Worm (Caenorhabditis elegans) whole organism, young adult: Measurements from ENCODE around the gene C33F10.1.

Experiments
- F52B5.7 ChIP-seq: sonication (generic microtip); optimal IDR thresholded peaks from 2 replicates; lab custom pipeline; 2016; ENCODE audit warnings: mild to moderate bottlenecking, missing genetic modification characterization, missing compliant biosample characterization
- aptf-3 ChIP-seq: fragments of 200-800 bp; sonication (Bioruptor generic); IDR thresholded peaks from 2 replicates; pipeline ENCODE4 v1.3.6; 2022; ENCODE audit warnings: missing genetic modification characterization, missing compliant biosample characterization
- efl-1 ChIP-seq: fragments of 150-350 bp; optimal IDR thresholded peaks from 2 replicates; lab custom pipeline; 2014; ENCODE audit warnings: missing biosample characterization, missing genetic modification reagents, missing genetic modification characterization
- gei-17 ChIP-seq: fragments of 200-800 bp; sonication (Bioruptor generic); optimal IDR thresholded peaks from 2 replicates; lab custom pipeline; 2018; ENCODE audit warnings: mild to moderate bottlenecking, missing genetic modification characterization, missing compliant biosample characterization
- lin-35 ChIP-seq, 3 experiments: fragments of 150-350 bp in 2 of 3; sonication (generic microtip) in 1 of 3; optimal IDR thresholded peaks; 2 replicates each; lab custom pipeline; 2014 to 2018; ENCODE audit warnings: missing biosample characterization in 3 of 3, missing genetic modification characterization in 3 of 3, missing genetic modification reagents in 3 of 3
- nfya-1 ChIP-seq: sonication (generic microtip); optimal IDR thresholded peaks from 2 replicates; lab custom pipeline; 2017; ENCODE audit warnings: antibody characterized with exemption, missing compliant biosample characterization, missing genetic modification characterization, borderline replicate concordance; ENCODE audit not compliant: insufficient read depth
- pha-4 ChIP-seq: fragments of 150-350 bp; sonication (generic microtip); optimal IDR thresholded peaks from 2 replicates; lab custom pipeline; 2014; ENCODE audit warnings: missing biosample characterization, missing genetic modification reagents, missing genetic modification characterization
- rpc-1 ChIP-seq, 2 experiments: fragments of 150-350 bp in 1 of 2; sonication (generic microtip) in 1 of 2; optimal IDR thresholded peaks; 2 replicates each; lab custom pipeline; 2014 to 2018; ENCODE audit warnings: missing biosample characterization in 1 of 2, missing genetic modification characterization in 1 of 2, missing genetic modification reagents in 1 of 2, missing genotype in 1 of 2
- unc-130 ChIP-seq: sonication (generic microtip); optimal IDR thresholded peaks from 2 replicates; lab custom pipeline; 2016; ENCODE audit warnings: missing genetic modification reagents, missing genetic modification characterization, missing compliant biosample characterization
- zfh-2 ChIP-seq: fragments of 200-800 bp; sonication (Bioruptor generic); conservative IDR thresholded peaks from 2 replicates; pipeline ENCODE4 v1.3.6; 2022; ENCODE audit warnings: missing genetic modification reagents, missing genetic modification characterization, missing compliant biosample characterization

DNA sequence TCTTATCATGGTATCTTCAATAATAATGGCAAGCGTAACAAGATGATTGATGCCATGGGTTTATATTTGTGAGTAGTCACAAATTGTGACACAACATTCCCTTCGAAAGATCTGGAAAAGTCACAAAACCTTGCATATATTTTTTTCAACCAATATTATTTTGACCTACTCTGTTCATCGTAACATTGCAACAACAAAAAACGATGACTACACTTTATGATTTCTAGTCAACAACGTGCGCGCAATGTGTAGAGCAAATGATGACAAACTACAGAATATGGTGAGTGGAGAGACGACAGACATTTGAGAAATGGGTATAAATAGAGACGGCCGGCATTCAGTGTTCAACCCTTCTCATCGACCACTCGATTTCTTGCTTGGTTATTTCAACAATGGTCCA lies 46.9 kb downstream of the C33F10.1 start, which contains the start of gene gst-7:
- TF ChIP-seq gei-17 (GFP tag; lab: Kevin White, UChicago) = no peak
- no peak for TF ChIP-seq rpc-1 (optimal IDR thresholded peaks at IDR 0.05; lab: Kevin White, UChicago)
- no peak for TF ChIP-seq rpc-1 (tag; optimal IDR thresholded peaks at IDR 0.05; lab: Kevin White, UChicago)
- TF ChIP-seq lin-35 (GFP tag; optimal IDR thresholded peaks at IDR 0.05; lab: Kevin White, UChicago) = no peak
- no peak for TF ChIP-seq zfh-2 (GFP tag; lab: Robert Waterston, UW)
- 0 out of 2 replicates have a peak, but pooled peaks have one; percentile 60 for TF ChIP-seq aptf-3
- no peak for TF ChIP-seq pha-4 (tag; lab: Kevin White, UChicago)
- TF ChIP-seq F52B5.7 = no peak
- TF ChIP-seq efl-1 (GFP tag; lab: Kevin White, UChicago) = peak; percentile 68
- TF ChIP-seq unc-130 = no peak
- TF ChIP-seq nfya-1 = no peak
